Worm (Caenorhabditis elegans): Measurements from ENCODE around the gene vang-1.
"Not testable (repeated sequence)": the region's sequence is repeated elsewhere in the genome, so short reads cannot be mapped to it uniquely, and the experiment has no call there.

The vang-1 gene

DNA sequence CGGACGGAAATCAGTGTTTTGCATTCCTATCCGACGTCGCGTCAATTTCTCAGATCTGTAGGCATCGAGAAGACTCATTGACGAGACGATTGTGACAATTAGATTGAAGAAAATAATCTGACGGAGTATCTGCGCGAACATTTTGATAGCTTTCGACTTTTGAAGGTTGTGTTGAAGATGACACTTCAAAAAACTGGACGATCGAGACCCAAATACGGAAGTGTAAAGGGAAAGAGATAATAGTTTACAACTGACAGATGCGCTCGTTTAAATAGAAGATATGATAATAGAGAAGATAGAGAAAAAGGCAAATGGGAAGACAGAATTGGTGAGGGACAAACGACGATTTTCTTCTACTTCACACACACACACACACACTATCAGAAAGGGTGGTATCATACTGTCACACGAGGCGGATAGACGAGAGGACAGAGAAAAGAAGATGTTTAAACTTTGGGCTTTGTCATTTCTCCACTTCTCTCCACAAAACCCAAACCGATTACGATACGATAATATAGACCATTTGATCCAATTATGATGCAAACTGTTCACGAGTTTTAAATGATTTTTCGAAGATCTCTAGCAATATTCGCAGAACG, 5.6 kb downstream of the vang-1 start, which contains the start of gene B0410.3:
B0410.3 (minus strand) TSS at position 351 of the 599 bp plus-strand sequence.
- TF ChIP-seq ref-2 (tag; optimal IDR thresholded peaks at IDR 0.05): no peak
- no peak for TF ChIP-seq C38D4.7 (GFP tag; optimal IDR thresholded peaks at IDR 0.05)
- TF ChIP-seq hlh-30 (tag; optimal IDR thresholded peaks at IDR 0.05; ENCODE audit: insufficient read depth): no peak
- TF ChIP-seq ceh-31 (tag; optimal IDR thresholded peaks at IDR 0.05): no peak
- TF ChIP-seq hlh-8 (tag; optimal IDR thresholded peaks at IDR 0.05): no peak
- TF ChIP-seq rnt-1 (tag; optimal IDR thresholded peaks at IDR 0.05): peak; percentile 18

DNA sequence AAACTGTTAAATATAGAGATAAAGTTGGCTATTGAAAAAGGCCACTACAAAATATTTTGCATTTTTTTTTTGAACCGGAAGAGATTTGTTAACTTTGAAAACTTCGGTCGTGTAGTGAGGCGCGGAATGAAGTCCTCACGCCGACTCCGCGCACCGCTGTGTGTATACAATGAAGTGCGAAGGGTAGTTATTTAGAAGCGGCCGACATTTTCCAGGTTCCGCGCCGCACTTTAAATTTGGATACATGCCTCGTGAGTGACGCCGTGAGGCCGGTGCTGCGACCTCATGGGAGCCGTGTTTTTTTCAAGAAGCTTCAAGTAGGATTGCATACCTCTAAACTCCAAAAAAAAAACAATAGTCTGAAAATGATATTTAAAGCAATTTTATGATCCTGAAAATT, 6.2 kb downstream of the vang-1 start:
- TF ChIP-seq hlh-30 (tag; optimal IDR thresholded peaks at IDR 0.05; ENCODE audit: insufficient read depth) (no peak), unc-55 (GFP tag; optimal IDR thresholded peaks at IDR 0.05) (no peak), tbx-7 (tag; optimal IDR thresholded peaks at IDR 0.05) (no peak), T23F11.4 (GFP tag; optimal IDR thresholded peaks at IDR 0.05) (no peak), ttx-3 (tag; optimal IDR thresholded peaks at IDR 0.05) (no peak), ref-2 (tag; optimal IDR thresholded peaks at IDR 0.05) (no peak), sox-2 (GFP tag; IDR thresholded peaks at IDR 0.05) (no peak), ceh-31 (tag; optimal IDR thresholded peaks at IDR 0.05) (no peak), sdc-2 (tag; optimal IDR thresholded peaks at IDR 0.05) (no peak), Y22D7AL.16 (tag; optimal IDR thresholded peaks at IDR 0.05) (no peak), ahr-1 (tag; optimal IDR thresholded peaks at IDR 0.05) (no peak), ceh-24 (tag; optimal IDR thresholded peaks at IDR 0.05) (no peak), pat-9 (tag; optimal IDR thresholded peaks at IDR 0.05) (no peak), elt-4 (tag; optimal IDR thresholded peaks at IDR 0.05) (no peak), nfya-1 (tag; optimal IDR thresholded peaks at IDR 0.05) (no peak), rnt-1 (tag; optimal IDR thresholded peaks at IDR 0.05) (no peak), hlh-15 (tag; optimal IDR thresholded peaks at IDR 0.05) (no peak)

DNA sequence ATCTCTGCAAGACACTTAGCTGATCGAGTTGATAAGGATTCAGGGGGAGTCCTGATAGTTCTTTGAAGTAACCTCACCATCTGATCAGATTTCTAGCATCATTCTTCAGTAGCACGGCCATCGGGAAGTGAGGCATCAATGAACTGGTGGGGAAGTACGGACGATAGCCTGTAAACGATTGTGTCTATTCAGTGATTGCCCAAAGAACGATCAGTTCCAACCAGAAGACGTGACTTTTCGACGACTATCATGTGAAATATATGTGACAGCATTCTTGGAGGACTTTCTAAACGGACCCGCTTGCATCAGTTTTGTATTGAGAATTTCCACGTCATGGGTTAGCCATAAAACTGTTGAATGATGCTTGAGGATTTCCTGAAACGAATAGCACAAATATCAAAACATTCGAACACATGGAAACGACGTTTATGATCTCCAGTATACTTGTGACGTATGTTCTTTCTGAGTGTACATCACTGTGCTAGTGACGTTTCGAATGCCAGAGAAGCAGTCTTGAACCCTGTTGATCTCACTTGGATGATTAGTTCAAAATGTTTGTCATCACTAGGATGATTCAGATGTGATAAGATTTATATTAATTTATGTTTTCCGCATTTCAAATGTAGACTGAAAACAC, 7.5 kb downstream of the vang-1 start:
- no peak for TF ChIP-seq pros-1 (tag; optimal IDR thresholded peaks at IDR 0.05)
- TF ChIP-seq nfya-1 (tag; optimal IDR thresholded peaks at IDR 0.05): no peak
- no peak for TF ChIP-seq hlh-30 (tag; optimal IDR thresholded peaks at IDR 0.05; ENCODE audit: insufficient read depth)
- no peak for TF ChIP-seq fkh-10 (GFP tag; optimal IDR thresholded peaks at IDR 0.05)
- no peak for TF ChIP-seq nhr-232 (tag; optimal IDR thresholded peaks at IDR 0.05)
- no peak for TF ChIP-seq nhr-11 (tag; optimal IDR thresholded peaks at IDR 0.05)
- no peak for TF ChIP-seq ceh-30 (tag; optimal IDR thresholded peaks at IDR 0.05)
- TF ChIP-seq ceh-14 (tag; optimal IDR thresholded peaks at IDR 0.05): no peak
- TF ChIP-seq ceh-22 (tag; optimal IDR thresholded peaks at IDR 0.05): no peak
- no peak for TF ChIP-seq npax-4 (tag; optimal IDR thresholded peaks at IDR 0.05)
- TF ChIP-seq ttx-3 (tag; optimal IDR thresholded peaks at IDR 0.05): no peak
- no peak for TF ChIP-seq rnt-1 (tag; optimal IDR thresholded peaks at IDR 0.05)
- no peak for TF ChIP-seq hlh-13 (GFP tag; optimal IDR thresholded peaks at IDR 0.05)
- no peak for TF ChIP-seq lim-6 (tag; optimal IDR thresholded peaks at IDR 0.05)
- no peak for TF ChIP-seq elt-2 (tag; optimal IDR thresholded peaks at IDR 0.05)
- no peak for TF ChIP-seq gmeb-2 (tag; optimal IDR thresholded peaks at IDR 0.05)

DNA sequence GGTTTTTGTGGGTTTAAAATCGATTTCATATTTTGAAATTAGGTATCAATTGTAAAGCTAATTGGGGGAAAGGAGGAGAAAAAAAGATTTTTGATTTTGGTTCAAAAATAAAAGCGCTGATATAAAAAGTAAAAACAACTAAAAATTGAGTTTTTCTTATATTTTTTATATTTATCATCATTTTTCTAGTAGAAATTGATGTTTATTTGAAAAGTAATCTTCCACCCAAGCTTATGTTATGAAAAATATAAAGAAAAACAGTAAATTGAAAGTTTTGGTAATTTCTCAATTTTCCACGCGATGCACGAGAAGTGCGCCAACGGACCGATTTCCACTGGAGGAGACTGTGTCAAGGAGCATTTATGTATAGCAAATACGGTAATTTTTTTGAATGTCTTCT, 8.6 kb downstream of the vang-1 start, which contains the start of gene B0410.1:
B0410.1 (plus strand) TSS at position 301 of the 400 bp plus-strand sequence.
- TF ChIP-seq npax-4 (tag; optimal IDR thresholded peaks at IDR 0.05); ama-1 (optimal IDR thresholded peaks at IDR 0.05); K02D7.2 (tag; optimal IDR thresholded peaks at IDR 0.05): not testable (repeated sequence)

DNA sequence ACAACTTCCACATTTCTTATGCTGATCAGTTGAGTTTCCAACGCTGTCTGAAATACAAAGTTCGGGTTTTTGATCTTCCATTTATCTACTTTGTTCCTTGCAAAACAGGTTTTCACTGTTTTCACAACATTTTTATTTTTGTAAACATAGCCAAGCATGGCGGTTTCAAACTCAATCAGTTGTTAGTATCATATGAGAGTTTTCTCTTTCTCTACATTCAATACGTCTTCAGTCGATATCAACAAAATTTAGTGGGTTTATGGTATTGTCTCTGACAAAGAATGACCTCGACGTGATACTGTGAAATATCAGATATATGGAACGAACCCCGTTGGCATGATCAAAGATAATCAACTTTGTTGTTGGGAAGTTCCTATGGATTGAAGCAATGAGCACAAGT, 10.0 kb downstream of the vang-1 start:
- TF ChIP-seq tbx-2 (tag; optimal IDR thresholded peaks at IDR 0.05) (no peak), nfya-1 (tag; optimal IDR thresholded peaks at IDR 0.05) (no peak), nhr-232 (tag; optimal IDR thresholded peaks at IDR 0.05) (no peak), ceh-19 (GFP tag; optimal IDR thresholded peaks at IDR 0.05) (no peak), ceh-30 (tag; optimal IDR thresholded peaks at IDR 0.05) (no peak), pat-9 (tag; optimal IDR thresholded peaks at IDR 0.05) (no peak), zip-5 (tag; optimal IDR thresholded peaks at IDR 0.05) (no peak), lin-11 (tag; optimal IDR thresholded peaks at IDR 0.05) (no peak), pag-3 (tag; optimal IDR thresholded peaks at IDR 0.05; ENCODE audit: borderline replicate concordance) (no peak), ceh-45 (GFP tag; IDR thresholded peaks at IDR 0.05) (no peak), hlh-15 (tag; optimal IDR thresholded peaks at IDR 0.05) (no peak), ceh-48 (tag; optimal IDR thresholded peaks at IDR 0.05) (no peak), ceh-34 (tag; optimal IDR thresholded peaks at IDR 0.05) (no peak), ceh-18 (tag; optimal IDR thresholded peaks at IDR 0.05) (no peak), fax-1 (tag; optimal IDR thresholded peaks at IDR 0.05) (no peak), odd-2 (tag; optimal IDR thresholded peaks at IDR 0.05) (no peak), ttx-3 (tag; optimal IDR thresholded peaks at IDR 0.05) (no peak)

All from whole organism, late embryonic.